Fruit fly (Drosophila melanogaster): ENCODE results near the gene mth.

DNA sequence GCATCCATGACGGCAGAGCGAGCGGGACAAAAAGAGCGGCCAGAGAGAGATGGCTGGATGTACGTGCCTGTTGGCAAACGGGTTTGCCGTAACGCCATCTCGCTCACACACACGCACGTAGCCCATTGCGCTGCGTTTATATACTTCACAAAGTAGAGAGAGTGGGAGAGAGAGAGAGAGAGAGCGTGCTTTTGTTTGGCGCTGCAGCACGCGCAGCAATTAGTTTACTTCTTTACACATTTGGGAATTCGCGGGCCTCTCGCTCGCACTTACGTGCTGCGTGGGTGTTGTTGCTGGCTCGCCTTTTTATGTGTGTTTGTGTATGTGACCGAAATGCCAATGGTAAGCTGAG, 31.3 kb upstream of the mth start:
- TF ChIP-seq Dll (optimal IDR thresholded peaks at IDR 0.05): peak; percentile 55
- TF ChIP-seq CG8478 (optimal IDR thresholded peaks at IDR 0.05): peak; percentile 100
- TF ChIP-seq psq (optimal IDR thresholded peaks at IDR 0.05): no peak
- no peak for TF ChIP-seq EcR (GFP tag; optimal IDR thresholded peaks at IDR 0.05)
- TF ChIP-seq usp (GFP tag; optimal IDR thresholded peaks at IDR 0.05): no peak

All from whole organism.